Fruit fly (Drosophila melanogaster) whole organism, embryonic: Measurements from ENCODE around the gene CG17140.

Experiments used
- Antp ChIP-seq: fragments of 200-800 bp; sonication (Bioruptor generic); optimal IDR thresholded peaks from 3 replicates; lab custom pipeline; 2016; ENCODE audit warnings: missing biosample characterization, missing genetic modification characterization
- B-H1 ChIP-seq: fragments of 200-800 bp; sonication (Bioruptor generic); IDR thresholded peaks from 3 replicates; pipeline ENCODE4 v1.3.6; 2022; ENCODE audit warnings: missing biosample characterization, missing genetic modification characterization
- Bgb ChIP-seq: fragments of 200-800 bp; sonication (Bioruptor generic); IDR thresholded peaks from 2 replicates; pipeline ENCODE4 v1.3.6; 2022; ENCODE audit warnings: missing biosample characterization, missing genetic modification characterization; ENCODE audit not compliant: partially characterized antibody
- Blimp-1 ChIP-seq: fragments of 200-800 bp; sonication (Bioruptor generic); optimal IDR thresholded peaks from 3 replicates; lab custom pipeline; 2018; ENCODE audit warnings: missing biosample characterization, missing genetic modification characterization, mild to moderate bottlenecking, moderate library complexity, missing genetic modification reagents
- CG10209 ChIP-seq: fragments of 200-800 bp; sonication (Bioruptor generic); optimal IDR thresholded peaks from 3 replicates; lab custom pipeline; 2017; ENCODE audit warnings: missing biosample characterization, mild to moderate bottlenecking, missing genetic modification characterization, missing genetic modification reagents
- CG10979 ChIP-seq: fragments of 200-800 bp; sonication (Bioruptor generic); optimal IDR thresholded peaks from 2 replicates; lab custom pipeline; 2018; ENCODE audit warnings: missing biosample characterization, mild to moderate bottlenecking, missing genetic modification characterization, moderate library complexity
- CG12155 ChIP-seq: fragments of 200-800 bp; sonication (Bioruptor generic); optimal IDR thresholded peaks from 3 replicates; lab custom pipeline; 2016; ENCODE audit warnings: missing biosample characterization, missing genetic modification characterization
- CG1233 ChIP-seq: fragments of 200-800 bp; sonication (Bioruptor generic); optimal IDR thresholded peaks from 4 replicates; lab custom pipeline; 2018; ENCODE audit warnings: missing biosample characterization, mild to moderate bottlenecking, missing genetic modification characterization
- CG12744 ChIP-seq: fragments of 200-800 bp; sonication (Bioruptor generic); optimal IDR thresholded peaks from 2 replicates; lab custom pipeline; 2016; ENCODE audit warnings: missing biosample characterization, missing genetic modification characterization
- CG14050 ChIP-seq: fragments of 200-800 bp; sonication (Bioruptor generic); IDR thresholded peaks from 3 replicates; pipeline ENCODE4 v1.3.6; 2022; ENCODE audit warnings: missing biosample characterization, missing genetic modification characterization
- CG15514 ChIP-seq: fragments of 200-800 bp; sonication (Bioruptor generic); optimal IDR thresholded peaks from 3 replicates; lab custom pipeline; 2017; ENCODE audit warnings: missing biosample characterization, missing genetic modification characterization, mild to moderate bottlenecking, moderate library complexity, missing genetic modification reagents
- CG16815 ChIP-seq: fragments of 200-800 bp; sonication (Bioruptor generic); optimal IDR thresholded peaks from 3 replicates; lab custom pipeline; 2017; ENCODE audit warnings: missing biosample characterization, mild to moderate bottlenecking, missing genetic modification characterization
- CG2199 ChIP-seq: fragments of 200-800 bp; sonication (Bioruptor generic); IDR thresholded peaks from 3 replicates; pipeline ENCODE4 v1.3.6; 2022; ENCODE audit warnings: missing biosample characterization, missing genetic modification characterization
- CG31388 ChIP-seq: fragments of 200-800 bp; sonication (Bioruptor generic); optimal IDR thresholded peaks from 2 replicates; lab custom pipeline; 2016; ENCODE audit warnings: missing biosample characterization, missing genetic modification characterization
- CG32772 ChIP-seq: fragments of 200-800 bp; sonication (Bioruptor generic); IDR thresholded peaks from 2 replicates; pipeline ENCODE4 v1.3.6; 2022; ENCODE audit warnings: missing biosample characterization, missing genetic modification characterization
- CG33213 ChIP-seq: fragments of 200-800 bp; sonication (Bioruptor generic); optimal IDR thresholded peaks from 3 replicates; lab custom pipeline; 2016; ENCODE audit warnings: missing biosample characterization, missing genetic modification characterization
- CG4424 ChIP-seq: fragments of 200-800 bp; sonication (Bioruptor generic); optimal IDR thresholded peaks from 3 replicates; lab custom pipeline; 2016; ENCODE audit warnings: missing biosample characterization, missing genetic modification characterization
- CG4730 ChIP-seq: fragments of 200-800 bp; sonication (Bioruptor generic); IDR thresholded peaks from 2 replicates; pipeline ENCODE4 v1.3.6; 2022; ENCODE audit warnings: missing biosample characterization, missing genetic modification characterization
- CG7271 ChIP-seq: fragments of 200-800 bp; sonication (Bioruptor generic); optimal IDR thresholded peaks from 2 replicates; lab custom pipeline; 2018; ENCODE audit warnings: missing biosample characterization, mild to moderate bottlenecking, missing genetic modification characterization, moderate library complexity
- CG9727 ChIP-seq: fragments of 200-800 bp; sonication (Bioruptor generic); optimal IDR thresholded peaks from 3 replicates; lab custom pipeline; 2017; ENCODE audit warnings: missing biosample characterization, mild to moderate bottlenecking, missing genetic modification characterization
- CG9817 ChIP-seq: fragments of 200-800 bp; sonication (Bioruptor generic); optimal IDR thresholded peaks from 2 replicates; lab custom pipeline; 2018; ENCODE audit warnings: missing biosample characterization, mild to moderate bottlenecking, missing genetic modification characterization, moderate library complexity
- H15 ChIP-seq: fragments of 200-800 bp; sonication (Bioruptor generic); IDR thresholded peaks from 3 replicates; pipeline ENCODE4 v1.3.6; 2022; ENCODE audit warnings: missing biosample characterization, missing genetic modification characterization
- HHEX ChIP-seq: fragments of 200-800 bp; sonication (Bioruptor generic); optimal IDR thresholded peaks from 3 replicates; lab custom pipeline; 2017; ENCODE audit warnings: missing biosample characterization, mild to moderate bottlenecking, missing genetic modification characterization, missing genetic modification reagents
- HLH54F ChIP-seq: fragments of 200-800 bp; sonication (Bioruptor generic); optimal IDR thresholded peaks from 3 replicates; lab custom pipeline; 2016; ENCODE audit warnings: missing biosample characterization, missing genetic modification characterization
- HmgZ ChIP-seq: fragments of 200-800 bp; sonication (Bioruptor generic); optimal IDR thresholded peaks from 2 replicates; lab custom pipeline; 2018; ENCODE audit warnings: missing biosample characterization, mild to moderate bottlenecking, missing genetic modification characterization
- Hsf ChIP-seq: fragments of 200-800 bp; sonication (Bioruptor generic); optimal IDR thresholded peaks from 3 replicates; lab custom pipeline; 2016; ENCODE audit warnings: missing biosample characterization, missing genetic modification characterization
- Mes4 ChIP-seq: fragments of 200-800 bp; sonication (Bioruptor generic); optimal IDR thresholded peaks from 2 replicates; lab custom pipeline; 2016; ENCODE audit warnings: missing biosample characterization, missing genetic modification characterization
- Myb ChIP-seq: fragments of 200-800 bp; sonication (Bioruptor generic); optimal IDR thresholded peaks from 2 replicates; lab custom pipeline; 2016; ENCODE audit warnings: missing biosample characterization, missing genetic modification characterization
- Optix ChIP-seq: fragments of 200-800 bp; sonication (Bioruptor generic); IDR thresholded peaks from 3 replicates; pipeline ENCODE4 v1.3.6; 2022; ENCODE audit warnings: missing biosample characterization, missing genetic modification characterization
- Ravus ChIP-seq: fragments of 200-800 bp; sonication (Bioruptor generic); IDR thresholded peaks from 2 replicates; pipeline ENCODE4 v1.3.6; 2022; ENCODE audit warnings: missing biosample characterization, missing genetic modification characterization
- Sin3A ChIP-seq: fragments of >200 bp; optimal IDR thresholded peaks from 2 replicates; lab custom pipeline; 2018
- Usf ChIP-seq: fragments of 200-800 bp; sonication (Bioruptor generic); optimal IDR thresholded peaks from 2 replicates; lab custom pipeline; 2017; ENCODE audit warnings: missing genotype, missing biosample characterization, missing genetic modification characterization
- ash1 ChIP-seq: fragments of 200-800 bp; sonication (Bioruptor generic); optimal IDR thresholded peaks from 2 replicates; lab custom pipeline; 2018; ENCODE audit warnings: missing biosample characterization, mild to moderate bottlenecking, missing genetic modification characterization
- btn ChIP-seq: fragments of 200-800 bp; sonication (Bioruptor generic); optimal IDR thresholded peaks from 2 replicates; lab custom pipeline; 2016; ENCODE audit warnings: missing biosample characterization, missing genetic modification characterization
- cg ChIP-seq: fragments of 200-800 bp; sonication (Bioruptor generic); optimal IDR thresholded peaks from 3 replicates; lab custom pipeline; 2019; ENCODE audit warnings: missing biosample characterization, mild to moderate bottlenecking, missing genetic modification characterization, moderate library complexity
- croc ChIP-seq: fragments of 200-800 bp; sonication (Bioruptor generic); conservative IDR thresholded peaks from 3 replicates; pipeline ENCODE4 v1.3.6; 2022; ENCODE audit warnings: missing biosample characterization, missing genetic modification characterization
- eyg ChIP-seq: fragments of 200-800 bp; sonication (Bioruptor generic); optimal IDR thresholded peaks from 3 replicates; lab custom pipeline; 2016; ENCODE audit warnings: missing biosample characterization, missing genetic modification characterization
- fd64A ChIP-seq: fragments of 200-800 bp; sonication (Bioruptor generic); optimal IDR thresholded peaks from 3 replicates; lab custom pipeline; 2018; ENCODE audit warnings: missing biosample characterization, mild to moderate bottlenecking, missing genetic modification characterization
- fru ChIP-seq: fragments of >200 bp; optimal IDR thresholded peaks from 2 replicates; lab custom pipeline; 2017
- grau ChIP-seq: fragments of 200-800 bp; optimal IDR thresholded peaks from 3 replicates; lab custom pipeline; 2019; ENCODE audit warnings: missing biosample characterization, mild to moderate bottlenecking, missing genetic modification characterization, moderate library complexity
- klu ChIP-seq: fragments of 200-800 bp; sonication (Bioruptor generic); IDR thresholded peaks from 2 replicates; pipeline ENCODE4 v1.3.6; 2022; ENCODE audit warnings: missing biosample characterization, missing genetic modification characterization
- lab ChIP-seq: fragments of 200-800 bp; sonication (Bioruptor generic); optimal IDR thresholded peaks from 3 replicates; lab custom pipeline; 2017; ENCODE audit warnings: missing biosample characterization, missing genetic modification characterization, mild to moderate bottlenecking, moderate library complexity, missing genetic modification reagents
- pho ChIP-seq: fragments of 200-800 bp; sonication (Bioruptor generic); optimal IDR thresholded peaks from 2 replicates; lab custom pipeline; 2016; ENCODE audit warnings: missing biosample characterization, missing genetic modification characterization
- rib ChIP-seq: fragments of 200-800 bp; sonication (Bioruptor generic); IDR thresholded peaks from 2 replicates; pipeline ENCODE4 v1.3.6; 2022; ENCODE audit warnings: missing biosample characterization, missing genetic modification characterization
- schlank ChIP-seq: fragments of 200-800 bp; sonication (Bioruptor generic); optimal IDR thresholded peaks from 2 replicates; lab custom pipeline; 2018; ENCODE audit warnings: missing biosample characterization, mild to moderate bottlenecking, missing genetic modification characterization
- sisA ChIP-seq: fragments of 200-800 bp; sonication (Bioruptor generic); IDR thresholded peaks from 2 replicates; pipeline ENCODE4 v1.3.6; 2022; ENCODE audit warnings: missing biosample characterization, missing genetic modification characterization
- so ChIP-seq: fragments of 200-800 bp; sonication (Bioruptor generic); IDR thresholded peaks from 3 replicates; pipeline ENCODE4 v1.3.6; 2022; ENCODE audit warnings: missing biosample characterization, missing genetic modification characterization
- twi ChIP-seq: fragments of 200-800 bp; optimal IDR thresholded peaks from 2 replicates; lab custom pipeline; 2019; ENCODE audit warnings: missing biosample characterization, mild to moderate bottlenecking, missing genetic modification characterization, moderate library complexity
- unpg ChIP-seq: fragments of 200-800 bp; sonication (Bioruptor generic); optimal IDR thresholded peaks from 3 replicates; lab custom pipeline; 2018; ENCODE audit warnings: missing biosample characterization, mild to moderate bottlenecking, missing genetic modification characterization, moderate library complexity
- vnd ChIP-seq: fragments of 200-800 bp; sonication (Bioruptor generic); IDR thresholded peaks from 3 replicates; pipeline ENCODE4 v1.3.6; 2022; ENCODE audit warnings: missing biosample characterization, missing genetic modification characterization; ENCODE audit not compliant: partially characterized antibody

The CG17140 gene

dm6 chr2L:10849511-10850191 lies 4.2 kb upstream of the CG17140 start, which contains the start of gene SmydA-3 (continued):
- peak; percentile 47; the same call in 1 of the 3 replicates for TF ChIP-seq so
- peak; percentile 41 for TF ChIP-seq lab (GFP tag; lab: Kevin White, UChicago)
- TF ChIP-seq Ravus (GFP tag; lab: Robert Waterston, UW): no peak
- no peak for TF ChIP-seq Bgb
- no peak for TF ChIP-seq CG12744
- peak; percentile 23 for TF ChIP-seq CG10979 (tag; lab: Kevin White, UChicago)
- peak; percentile 46 for TF ChIP-seq HHEX (GFP tag; lab: Kevin White, UChicago)
- no peak; the same call in 2 of the 3 replicates for TF ChIP-seq B-H1 (GFP tag; lab: Robert Waterston, UW)
- TF ChIP-seq cg (GFP tag; lab: Kevin White, UChicago): no peak
- 0 out of 3 replicates have a peak, but pooled peaks have one; percentile 10 for TF ChIP-seq CG14050
- TF ChIP-seq CG9817 (tag; lab: Kevin White, UChicago): no peak
- no peak for TF ChIP-seq klu (GFP tag; lab: Robert Waterston, UW)
- peak; percentile 19 for TF ChIP-seq CG12155 (GFP tag; lab: Kevin White, UChicago)
- TF ChIP-seq schlank (tag; lab: Kevin White, UChicago): no peak
- no peak for TF ChIP-seq CG33213 (GFP tag; lab: Kevin White, UChicago)
- TF ChIP-seq Antp (GFP tag; lab: Kevin White, UChicago): no peak

dm6 chr2L:10846944-10847343 lies 1.5 kb upstream of the CG17140 start, which contains the start of gene Porin2:
TSS of gene Porin2 (minus strand) at chr2L:10847044.
- TF ChIP-seq CG4730 (GFP tag; lab: Robert Waterston, UW) (no peak), unpg (GFP tag; lab: Kevin White, UChicago) (no peak), CG2199 (GFP tag; lab: Robert Waterston, UW) (no peak), Hsf (no peak), fru (no peak), CG1233 (GFP tag; lab: Kevin White, UChicago) (no peak), CG32772 (no peak), CG7271 (tag; lab: Kevin White, UChicago) (no peak), croc (no peak), HmgZ (tag; lab: Kevin White, UChicago) (no peak)

- TF ChIP-seq CG10209 (no peak), pho (GFP tag; lab: Kevin White, UChicago) (no peak), Mes4 (GFP tag; lab: Kevin White, UChicago) (no peak), CG31388 (GFP tag; lab: Kevin White, UChicago) (no peak), CG4424 (GFP tag; lab: Kevin White, UChicago) (no peak), Blimp-1 (no peak), Usf (GFP tag; lab: Kevin White, UChicago) (no peak), Myb (peak; percentile 11), B-H1 (GFP tag; lab: Robert Waterston, UW) (no peak), Optix (GFP tag; lab: Robert Waterston, UW) (no peak), ash1 (GFP tag; lab: Kevin White, UChicago) (no peak), CG9727 (GFP tag; lab: Kevin White, UChicago) (no peak), CG15514 (GFP tag; lab: Kevin White, UChicago) (peak; percentile 58), CG16815 (no peak), twi (no peak), sisA (GFP tag; lab: Robert Waterston, UW) (no peak), Sin3A (lab: Kevin White, UChicago) (no peak), HLH54F (no peak), fd64A (GFP tag; lab: Kevin White, UChicago) (no peak), H15 (GFP tag; lab: Robert Waterston, UW) (no peak), rib (GFP tag; lab: Robert Waterston, UW) (no peak), vnd (GFP tag; lab: Robert Waterston, UW) (no peak), btn (GFP tag; lab: Kevin White, UChicago) (no peak), grau (no peak), eyg (GFP tag; lab: Kevin White, UChicago) (no peak)
These were observed 3.1 kb downstream of the CG17140 start, which contains the start of gene CG6700 for dm6 chr2L:10842326-10842725. TSS of gene CG6700 (minus strand) at chr2L:10842597.
